Worm (Caenorhabditis elegans) whole organism, young adult: ENCODE measurements around the gene C55B6.4.

Experiments used
- B0019.2 ChIP-seq: fragments of 200-800 bp; sonication (Bioruptor generic); conservative IDR thresholded peaks from 2 replicates; pipeline ENCODE4 v1.3.6; 2022; ENCODE audit warnings: missing genetic modification reagents, missing genetic modification characterization, missing compliant biosample characterization
- B0261.1 ChIP-seq: sonication (generic microtip); optimal IDR thresholded peaks from 2 replicates; lab custom pipeline; 2016; ENCODE audit warnings: mild to moderate bottlenecking, missing genetic modification characterization, moderate library complexity, missing compliant biosample characterization
- F10E7.11 ChIP-seq: sonication (generic microtip); optimal IDR thresholded peaks from 2 replicates; lab custom pipeline; 2017; ENCODE audit warnings: mild to moderate bottlenecking, missing genetic modification characterization, moderate library complexity, missing compliant biosample characterization
- F22D6.2 ChIP-seq: sonication (generic microtip); optimal IDR thresholded peaks from 2 replicates; lab custom pipeline; 2016; ENCODE audit warnings: mild to moderate bottlenecking, missing genetic modification characterization, missing compliant biosample characterization
- F23B12.7 ChIP-seq: sonication (generic microtip); optimal IDR thresholded peaks from 2 replicates; lab custom pipeline; 2017; ENCODE audit warnings: missing genetic modification characterization, mild to moderate bottlenecking, missing compliant biosample characterization, antibody characterized with exemption, moderate library complexity; ENCODE audit not compliant: insufficient read depth
- F39B2.1 ChIP-seq: fragments of 200-800 bp; sonication (Bioruptor generic); IDR thresholded peaks from 2 replicates; pipeline ENCODE4 v1.3.6; 2022; ENCODE audit warnings: missing genetic modification reagents, missing genetic modification characterization, missing compliant biosample characterization
- F49E8.2 ChIP-seq: sonication (generic microtip); optimal IDR thresholded peaks from 3 replicates; lab custom pipeline; 2017; ENCODE audit warnings: missing genetic modification characterization, mild to moderate bottlenecking, missing compliant biosample characterization, antibody characterized with exemption, moderate library complexity; ENCODE audit not compliant: insufficient read depth
- F55B11.4 ChIP-seq: sonication (generic microtip); optimal IDR thresholded peaks from 2 replicates; lab custom pipeline; 2016; ENCODE audit warnings: missing compliant biosample characterization, missing genetic modification characterization, borderline replicate concordance; ENCODE audit not compliant: insufficient read depth
- T07F8.4 ChIP-seq: sonication (generic microtip); optimal IDR thresholded peaks from 2 replicates; lab custom pipeline; 2016; ENCODE audit warnings: mild to moderate bottlenecking, missing genetic modification characterization, moderate library complexity, missing compliant biosample characterization
- Y53G8AR.9 ChIP-seq: fragments of 200-800 bp; sonication (Bioruptor generic); conservative IDR thresholded peaks from 2 replicates; pipeline ENCODE4 v1.3.6; 2022; ENCODE audit warnings: missing genetic modification reagents, missing genetic modification characterization, missing compliant biosample characterization
- Y95B8A.8 ChIP-seq: fragments of 200-800 bp; sonication (Bioruptor generic); IDR thresholded peaks from 2 replicates; pipeline ENCODE4 v1.3.6; 2022; ENCODE audit warnings: missing genetic modification reagents, missing genetic modification characterization, missing compliant biosample characterization
- ZK185.1 ChIP-seq: sonication (generic microtip); optimal IDR thresholded peaks from 2 replicates; lab custom pipeline; 2016; ENCODE audit warnings: mild to moderate bottlenecking, missing genetic modification characterization, missing compliant biosample characterization; ENCODE audit not compliant: poor library complexity, severe bottlenecking
- akir-1 ChIP-seq: fragments of 200-800 bp; sonication (Bioruptor generic); optimal IDR thresholded peaks from 2 replicates; lab custom pipeline; 2018; ENCODE audit warnings: mild to moderate bottlenecking, missing genetic modification characterization, moderate library complexity, missing compliant biosample characterization
- aptf-2 ChIP-seq: fragments of 200-800 bp; sonication (Bioruptor generic); conservative IDR thresholded peaks from 2 replicates; pipeline ENCODE4 v1.3.6; 2022; ENCODE audit warnings: missing genetic modification reagents, missing genetic modification characterization, missing compliant biosample characterization
- attf-6 ChIP-seq: fragments of 200-800 bp; sonication (Bioruptor generic); IDR thresholded peaks from 2 replicates; pipeline ENCODE4 v1.3.6; 2022; ENCODE audit warnings: missing genetic modification reagents, missing genetic modification characterization, missing compliant biosample characterization
- bed-1 ChIP-seq: fragments of 200-800 bp; sonication (Bioruptor generic); IDR thresholded peaks from 2 replicates; pipeline ENCODE4 v1.3.6; 2022; ENCODE audit warnings: missing genetic modification reagents, missing genetic modification characterization, missing compliant biosample characterization
- bed-2 ChIP-seq: fragments of 200-800 bp; sonication (Bioruptor generic); IDR thresholded peaks from 2 replicates; pipeline ENCODE4 v1.3.6; 2022; ENCODE audit warnings: missing genetic modification reagents, missing genetic modification characterization, missing compliant biosample characterization
- ccch-3 ChIP-seq: fragments of 200-800 bp; sonication (Bioruptor generic); optimal IDR thresholded peaks from 2 replicates; lab custom pipeline; 2018; ENCODE audit warnings: mild to moderate bottlenecking, missing genetic modification characterization, missing compliant biosample characterization
- ceh-100 ChIP-seq: fragments of 200-800 bp; sonication (Bioruptor generic); IDR thresholded peaks from 2 replicates; pipeline ENCODE4 v1.3.6; 2022; ENCODE audit warnings: missing genetic modification reagents, missing genetic modification characterization, missing compliant biosample characterization
- ceh-40 ChIP-seq: fragments of 200-800 bp; sonication (Bioruptor generic); IDR thresholded peaks from 2 replicates; pipeline ENCODE4 v1.3.6; 2022; ENCODE audit warnings: missing genetic modification characterization, missing compliant biosample characterization
- ceh-58 ChIP-seq: fragments of 200-800 bp; sonication (Bioruptor generic); IDR thresholded peaks from 2 replicates; pipeline ENCODE4 v1.3.6; 2022; ENCODE audit warnings: missing genetic modification characterization, missing compliant biosample characterization
- chd-7 ChIP-seq: sonication (generic microtip); optimal IDR thresholded peaks from 2 replicates; lab custom pipeline; 2016; ENCODE audit warnings: mild to moderate bottlenecking, missing genetic modification characterization, moderate library complexity, missing compliant biosample characterization
- egl-44 ChIP-seq: fragments of 200-800 bp; sonication (Bioruptor generic); IDR thresholded peaks from 2 replicates; pipeline ENCODE4 v1.3.6; 2022; ENCODE audit warnings: missing genetic modification reagents, missing genetic modification characterization, missing compliant biosample characterization
- egrh-3 ChIP-seq: fragments of 200-800 bp; sonication (Bioruptor generic); IDR thresholded peaks from 2 replicates; pipeline ENCODE4 v1.3.6; 2022; ENCODE audit warnings: missing genetic modification reagents, missing genetic modification characterization, missing compliant biosample characterization
- ets-4 ChIP-seq: fragments of 200-800 bp; sonication (Bioruptor generic); optimal IDR thresholded peaks from 2 replicates; lab custom pipeline; 2018; ENCODE audit warnings: mild to moderate bottlenecking, missing genetic modification characterization, missing compliant biosample characterization
- lag-1 ChIP-seq: fragments of 200-800 bp; sonication (Bioruptor generic); IDR thresholded peaks from 2 replicates; pipeline ENCODE4 v1.3.6; 2022; ENCODE audit warnings: missing genetic modification reagents, missing genetic modification characterization, missing compliant biosample characterization
- lin-26 ChIP-seq: fragments of 200-800 bp; sonication (Bioruptor generic); IDR thresholded peaks from 2 replicates; pipeline ENCODE4 v1.3.6; 2022; ENCODE audit warnings: missing genetic modification reagents, missing genetic modification characterization, missing compliant biosample characterization
- lin-40 ChIP-seq: sonication (generic microtip); optimal IDR thresholded peaks from 2 replicates; lab custom pipeline; 2016; ENCODE audit warnings: missing genetic modification characterization, mild to moderate bottlenecking, missing compliant biosample characterization, missing genotype, missing genetic modification reagents
- lir-1 ChIP-seq: fragments of 200-800 bp; sonication (Bioruptor generic); conservative IDR thresholded peaks from 2 replicates; pipeline ENCODE4 v1.3.6; 2022; ENCODE audit warnings: missing genetic modification reagents, missing genetic modification characterization, missing compliant biosample characterization
- lsy-27 ChIP-seq: sonication (generic microtip); optimal IDR thresholded peaks from 2 replicates; lab custom pipeline; 2017; ENCODE audit warnings: missing genetic modification characterization, mild to moderate bottlenecking, missing compliant biosample characterization, antibody characterized with exemption, missing genotype, borderline replicate concordance; ENCODE audit not compliant: insufficient read depth
- mxl-1 ChIP-seq: sonication (generic microtip); optimal IDR thresholded peaks from 2 replicates; lab custom pipeline; 2016; ENCODE audit warnings: missing genetic modification characterization, missing compliant biosample characterization
- nfya-2 ChIP-seq: fragments of 200-800 bp; sonication (Bioruptor generic); IDR thresholded peaks from 2 replicates; pipeline ENCODE4 v1.3.6; 2022; ENCODE audit warnings: missing genetic modification reagents, missing genetic modification characterization, missing compliant biosample characterization
- nfyb-1 ChIP-seq: fragments of 200-800 bp; sonication (Bioruptor generic); IDR thresholded peaks from 2 replicates; pipeline ENCODE4 v1.3.6; 2022; ENCODE audit warnings: missing genetic modification reagents, missing genetic modification characterization, missing compliant biosample characterization
- nhr-120 ChIP-seq: fragments of 200-800 bp; sonication (Bioruptor generic); IDR thresholded peaks from 2 replicates; pipeline ENCODE4 v1.3.6; 2022; ENCODE audit warnings: missing genetic modification characterization, missing compliant biosample characterization
- nhr-179 ChIP-seq: sonication (generic microtip); optimal IDR thresholded peaks from 2 replicates; lab custom pipeline; 2016; ENCODE audit warnings: mild to moderate bottlenecking, missing genetic modification characterization, missing compliant biosample characterization
- pha-4 ChIP-seq: fragments of 150-350 bp; sonication (generic microtip); optimal IDR thresholded peaks from 2 replicates; lab custom pipeline; 2014; ENCODE audit warnings: missing biosample characterization, missing genetic modification reagents, missing genetic modification characterization
- rec-8 ChIP-seq, 2 experiments: sonication (generic microtip); optimal IDR thresholded peaks; 2 replicates each; lab custom pipeline; 2016; ENCODE audit warnings: mild to moderate bottlenecking in 2 of 2, missing genetic modification characterization in 2 of 2, missing genetic modification reagents in 2 of 2, missing genotype in 2 of 2, missing biosample characterization in 1 of 2, missing compliant biosample characterization in 1 of 2, moderate library complexity in 1 of 2
- repo-1 ChIP-seq: sonication (generic microtip); optimal IDR thresholded peaks from 2 replicates; lab custom pipeline; 2017; ENCODE audit warnings: mild to moderate bottlenecking, missing genetic modification characterization, missing compliant biosample characterization
- rpc-1 ChIP-seq, 2 experiments: fragments of 150-350 bp in 1 of 2; sonication (generic microtip) in 1 of 2; optimal IDR thresholded peaks; 2 replicates each; lab custom pipeline; 2014 to 2018; ENCODE audit warnings: missing biosample characterization in 1 of 2, missing genetic modification characterization in 1 of 2, missing genetic modification reagents in 1 of 2, missing genotype in 1 of 2
- snpc-1.3 ChIP-seq: sonication (generic microtip); optimal IDR thresholded peaks from 2 replicates; lab custom pipeline; 2017; ENCODE audit warnings: missing genetic modification characterization, mild to moderate bottlenecking, missing compliant biosample characterization, antibody characterized with exemption, moderate library complexity, missing genotype, missing genetic modification reagents; ENCODE audit not compliant: insufficient read depth
- tbp1 ChIP-seq: fragments of 200-800 bp; sonication (Bioruptor generic); optimal IDR thresholded peaks from 2 replicates; lab custom pipeline; 2018; ENCODE audit warnings: mild to moderate bottlenecking, missing genetic modification characterization, missing compliant biosample characterization
- tbx-9 ChIP-seq: sonication (generic microtip); optimal IDR thresholded peaks from 2 replicates; lab custom pipeline; 2016; ENCODE audit warnings: borderline replicate concordance, missing genetic modification characterization, inconsistent platforms, missing compliant biosample characterization
- tlf-1 ChIP-seq: fragments of 200-800 bp; sonication (Bioruptor generic); optimal IDR thresholded peaks from 2 replicates; lab custom pipeline; 2018; ENCODE audit warnings: mild to moderate bottlenecking, missing genetic modification characterization, missing compliant biosample characterization
- xnd-1 ChIP-seq: sonication (generic microtip); optimal IDR thresholded peaks from 2 replicates; lab custom pipeline; 2016; ENCODE audit warnings: missing genotype, missing genetic modification reagents, missing genetic modification characterization, missing compliant biosample characterization
- zim-3 ChIP-seq: sonication (generic microtip); optimal IDR thresholded peaks from 2 replicates; lab custom pipeline; 2017; ENCODE audit warnings: mild to moderate bottlenecking, missing genetic modification characterization, moderate library complexity, missing compliant biosample characterization
- ztf-28 ChIP-seq: fragments of 200-800 bp; sonication (Bioruptor generic); IDR thresholded peaks from 2 replicates; pipeline ENCODE4 v1.3.6; 2022; ENCODE audit warnings: missing genetic modification reagents, missing genetic modification characterization, missing compliant biosample characterization
- ztf-3 ChIP-seq: fragments of 200-800 bp; sonication (Bioruptor generic); optimal IDR thresholded peaks from 2 replicates; lab custom pipeline; 2018; ENCODE audit warnings: mild to moderate bottlenecking, missing genetic modification characterization, missing compliant biosample characterization

C55B6.4 gene

DNA sequence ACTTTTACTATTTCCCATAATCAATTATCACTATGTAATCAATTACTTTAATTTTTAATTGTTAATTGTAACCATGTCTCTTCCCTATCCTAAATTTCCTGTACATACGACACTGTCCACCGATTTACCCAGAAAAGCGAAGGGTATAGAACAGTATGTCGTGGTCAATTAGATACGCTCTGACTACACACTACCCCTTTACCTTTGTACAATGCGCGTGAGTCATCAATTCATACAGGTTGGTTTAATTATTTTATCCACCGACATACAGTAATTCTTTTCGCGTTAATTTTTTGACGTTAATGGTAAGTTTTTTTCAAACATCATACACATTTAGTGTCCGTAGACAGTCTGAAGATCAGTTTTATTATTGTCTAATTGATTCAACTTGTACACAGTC lies 5.9 kb downstream of the C55B6.4 start (continued):
- peak; percentile 55 for TF ChIP-seq B0261.1 (tag; lab: Kevin White, UChicago)
- TF ChIP-seq F49E8.2 (tag; lab: Kevin White, UChicago), result no peak
- TF ChIP-seq nfyb-1 (GFP tag; lab: Robert Waterston, UW), result no peak
- no peak for TF ChIP-seq attf-6 (GFP tag; lab: Robert Waterston, UW)
- peak; percentile 16 for TF ChIP-seq nhr-179 (tag; lab: Kevin White, UChicago)
- TF ChIP-seq ets-4, result peak; percentile 69
- no peak for TF ChIP-seq chd-7 (tag; lab: Kevin White, UChicago)
- 0 out of 2 replicates have a peak, but pooled peaks have one; percentile 31 for TF ChIP-seq ceh-40
- peak; percentile 83 for TF ChIP-seq F22D6.2 (tag; lab: Kevin White, UChicago)
- TF ChIP-seq rpc-1 (optimal IDR thresholded peaks at IDR 0.05; lab: Kevin White, UChicago), result no peak
- TF ChIP-seq rpc-1 (tag; optimal IDR thresholded peaks at IDR 0.05; lab: Kevin White, UChicago), result no peak
- TF ChIP-seq ztf-28 (GFP tag; lab: Robert Waterston, UW), result no peak
- peak; percentile 99 for TF ChIP-seq lin-40 (tag; lab: Kevin White, UChicago)
- TF ChIP-seq F39B2.1 (GFP tag; lab: Robert Waterston, UW), result no peak
- peak; percentile 54; the same call in 1 of the 2 replicates for TF ChIP-seq ceh-100 (GFP tag; lab: Robert Waterston, UW)
- no peak for TF ChIP-seq Y95B8A.8 (GFP tag; lab: Robert Waterston, UW)
- TF ChIP-seq egrh-3, result no peak
- no peak for TF ChIP-seq zim-3 (tag; lab: Kevin White, UChicago)
- no peak for TF ChIP-seq B0019.2 (GFP tag; lab: Robert Waterston, UW)
- peak; percentile 96 for TF ChIP-seq tlf-1 (GFP tag; lab: Kevin White, UChicago)
- no peak for TF ChIP-seq mxl-1
- TF ChIP-seq bed-1, result no peak
- TF ChIP-seq aptf-2 (GFP tag; lab: Robert Waterston, UW), result no peak
- peak; percentile 74 for TF ChIP-seq egl-44 (GFP tag; lab: Robert Waterston, UW)
- peak; percentile 72 for TF ChIP-seq lir-1 (GFP tag; lab: Robert Waterston, UW)
- no peak for TF ChIP-seq F55B11.4 (tag; lab: Kevin White, UChicago)
- no peak for TF ChIP-seq rec-8 (tag; optimal IDR thresholded peaks at IDR 0.05; lab: Kevin White, UChicago)
- no peak for TF ChIP-seq bed-2 (GFP tag; lab: Robert Waterston, UW)
- peak; percentile 65; the same call in 1 of the 2 replicates for TF ChIP-seq lin-26 (GFP tag; lab: Robert Waterston, UW)
- TF ChIP-seq tbx-9 (tag; lab: Kevin White, UChicago), result no peak
- TF ChIP-seq ZK185.1 (tag; lab: Kevin White, UChicago), result peak; percentile 92
- TF ChIP-seq ccch-3 (GFP tag; lab: Kevin White, UChicago), result no peak
- TF ChIP-seq akir-1 (GFP tag; lab: Kevin White, UChicago), result peak; percentile 49
- TF ChIP-seq lag-1 (GFP tag; lab: Robert Waterston, UW), result no peak
- TF ChIP-seq Y53G8AR.9 (GFP tag; lab: Robert Waterston, UW), result no peak; the same call in 1 of the 2 replicates
- TF ChIP-seq F23B12.7 (tag; lab: Kevin White, UChicago), result peak; percentile 92
- TF ChIP-seq F10E7.11, result no peak
- no peak for TF ChIP-seq nfya-2
- peak; percentile 57 for TF ChIP-seq pha-4 (tag; lab: Kevin White, UChicago)
- peak; percentile 97 for TF ChIP-seq repo-1 (tag; lab: Kevin White, UChicago)
- no peak for TF ChIP-seq ceh-58 (GFP tag; lab: Robert Waterston, UW)
- TF ChIP-seq snpc-1.3 (tag; lab: Kevin White, UChicago), result peak; percentile 2
- TF ChIP-seq T07F8.4 (tag; lab: Kevin White, UChicago), result peak; percentile 26
- TF ChIP-seq ztf-3, result peak; percentile 59
- TF ChIP-seq tbp1 (GFP tag; lab: Kevin White, UChicago), result no peak
- no peak for TF ChIP-seq nhr-120 (GFP tag; lab: Robert Waterston, UW)
- no peak for TF ChIP-seq xnd-1 (tag; lab: Kevin White, UChicago)
- TF ChIP-seq lsy-27 (tag; lab: Kevin White, UChicago), result no peak
